Worm (Caenorhabditis elegans) whole organism, young adult: ENCODE measurements around the gene W09G12.8.
A peak's percentile ranks its signal among the peaks of the same experiment; 100 is the strongest.

Source experiments
- B0019.2 ChIP-seq: fragments of 200-800 bp; sonication (Bioruptor generic); conservative IDR thresholded peaks from 2 replicates; pipeline ENCODE4 v1.3.6; 2022; ENCODE audit warnings: missing genetic modification reagents, missing genetic modification characterization, missing compliant biosample characterization
- B0336.3 ChIP-seq: fragments of 200-800 bp; sonication (Bioruptor generic); IDR thresholded peaks from 2 replicates; pipeline ENCODE4 v1.3.6; 2022; ENCODE audit warnings: missing genetic modification characterization, missing compliant biosample characterization
- F10E7.11 ChIP-seq: sonication (generic microtip); optimal IDR thresholded peaks from 2 replicates; lab custom pipeline; 2017; ENCODE audit warnings: mild to moderate bottlenecking, missing genetic modification characterization, moderate library complexity, missing compliant biosample characterization
- F33H1.4 ChIP-seq: fragments of 200-800 bp; sonication (Bioruptor generic); IDR thresholded peaks from 2 replicates; pipeline ENCODE4 v1.3.6; 2022; ENCODE audit warnings: missing genetic modification reagents, missing genetic modification characterization, missing compliant biosample characterization
- F37B4.10 ChIP-seq: fragments of 200-800 bp; sonication (Bioruptor generic); IDR thresholded peaks from 2 replicates; pipeline ENCODE4 v1.3.6; 2022; ENCODE audit warnings: missing genetic modification characterization, missing compliant biosample characterization
- F55B11.4 ChIP-seq: sonication (generic microtip); optimal IDR thresholded peaks from 2 replicates; lab custom pipeline; 2016; ENCODE audit warnings: missing compliant biosample characterization, missing genetic modification characterization, borderline replicate concordance; ENCODE audit not compliant: insufficient read depth
- K11D2.4 ChIP-seq: fragments of 200-800 bp; sonication (Bioruptor generic); IDR thresholded peaks from 2 replicates; pipeline ENCODE4 v1.3.6; 2022; ENCODE audit warnings: missing genetic modification reagents, missing genetic modification characterization, missing compliant biosample characterization
- T07F8.4 ChIP-seq: sonication (generic microtip); optimal IDR thresholded peaks from 2 replicates; lab custom pipeline; 2016; ENCODE audit warnings: mild to moderate bottlenecking, missing genetic modification characterization, moderate library complexity, missing compliant biosample characterization
- T26A5.8 ChIP-seq: sonication (generic microtip); optimal IDR thresholded peaks from 2 replicates; lab custom pipeline; 2016; ENCODE audit warnings: missing genetic modification characterization, missing compliant biosample characterization
- Y53G8AR.9 ChIP-seq: fragments of 200-800 bp; sonication (Bioruptor generic); conservative IDR thresholded peaks from 2 replicates; pipeline ENCODE4 v1.3.6; 2022; ENCODE audit warnings: missing genetic modification reagents, missing genetic modification characterization, missing compliant biosample characterization
- Y95B8A.8 ChIP-seq: fragments of 200-800 bp; sonication (Bioruptor generic); IDR thresholded peaks from 2 replicates; pipeline ENCODE4 v1.3.6; 2022; ENCODE audit warnings: missing genetic modification reagents, missing genetic modification characterization, missing compliant biosample characterization
- akir-1 ChIP-seq: fragments of 200-800 bp; sonication (Bioruptor generic); optimal IDR thresholded peaks from 2 replicates; lab custom pipeline; 2018; ENCODE audit warnings: mild to moderate bottlenecking, missing genetic modification characterization, moderate library complexity, missing compliant biosample characterization
- ama-1 ChIP-seq, 3 experiments: fragments of 150-350 bp in 1 of 3; sonication (generic microtip) in 2 of 3; optimal IDR thresholded peaks; 2 replicates each; lab custom pipeline; 2014 to 2018; ENCODE audit warnings: missing biosample characterization in 2 of 3, missing genetic modification characterization in 2 of 3, missing genetic modification reagents in 2 of 3
- atf-7 ChIP-seq: sonication (generic microtip); optimal IDR thresholded peaks from 2 replicates; lab custom pipeline; 2017; ENCODE audit warnings: mild to moderate bottlenecking, missing genetic modification characterization, missing compliant biosample characterization
- bed-2 ChIP-seq: fragments of 200-800 bp; sonication (Bioruptor generic); IDR thresholded peaks from 2 replicates; pipeline ENCODE4 v1.3.6; 2022; ENCODE audit warnings: missing genetic modification reagents, missing genetic modification characterization, missing compliant biosample characterization
- ccch-3 ChIP-seq: fragments of 200-800 bp; sonication (Bioruptor generic); optimal IDR thresholded peaks from 2 replicates; lab custom pipeline; 2018; ENCODE audit warnings: mild to moderate bottlenecking, missing genetic modification characterization, missing compliant biosample characterization
- cebp-2 ChIP-seq: fragments of 200-800 bp; sonication (Bioruptor generic); IDR thresholded peaks from 2 replicates; pipeline ENCODE4 v1.3.6; 2022; ENCODE audit warnings: missing genetic modification characterization, missing compliant biosample characterization
- ceh-27 ChIP-seq: fragments of 200-800 bp; sonication (Bioruptor generic); optimal IDR thresholded peaks from 2 replicates; lab custom pipeline; 2018; ENCODE audit warnings: mild to moderate bottlenecking, missing genetic modification characterization, moderate library complexity, missing compliant biosample characterization
- ceh-58 ChIP-seq: fragments of 200-800 bp; sonication (Bioruptor generic); IDR thresholded peaks from 2 replicates; pipeline ENCODE4 v1.3.6; 2022; ENCODE audit warnings: missing genetic modification characterization, missing compliant biosample characterization
- die-1 ChIP-seq: sonication (generic microtip); optimal IDR thresholded peaks from 2 replicates; lab custom pipeline; 2016; ENCODE audit warnings: missing genotype, mild to moderate bottlenecking, missing genetic modification characterization, missing compliant biosample characterization
- dox-1 ChIP-seq: fragments of 200-800 bp; sonication (Bioruptor generic); IDR thresholded peaks from 2 replicates; pipeline ENCODE4 v1.3.6; 2022; ENCODE audit warnings: missing genetic modification reagents, missing genetic modification characterization, missing compliant biosample characterization
- egl-18 ChIP-seq: fragments of 200-800 bp; sonication (Bioruptor generic); IDR thresholded peaks from 2 replicates; pipeline ENCODE4 v1.3.6; 2022; ENCODE audit warnings: missing genetic modification reagents, missing genetic modification characterization, missing compliant biosample characterization
- egl-44 ChIP-seq: fragments of 200-800 bp; sonication (Bioruptor generic); IDR thresholded peaks from 2 replicates; pipeline ENCODE4 v1.3.6; 2022; ENCODE audit warnings: missing genetic modification reagents, missing genetic modification characterization, missing compliant biosample characterization
- egrh-3 ChIP-seq: fragments of 200-800 bp; sonication (Bioruptor generic); IDR thresholded peaks from 2 replicates; pipeline ENCODE4 v1.3.6; 2022; ENCODE audit warnings: missing genetic modification reagents, missing genetic modification characterization, missing compliant biosample characterization
- ekl-4 ChIP-seq: fragments of 200-800 bp; sonication (Bioruptor generic); IDR thresholded peaks from 2 replicates; pipeline ENCODE4 v1.3.6; 2022; ENCODE audit warnings: missing genetic modification reagents, missing genetic modification characterization, missing compliant biosample characterization
- ets-4 ChIP-seq: fragments of 200-800 bp; sonication (Bioruptor generic); optimal IDR thresholded peaks from 2 replicates; lab custom pipeline; 2018; ENCODE audit warnings: mild to moderate bottlenecking, missing genetic modification characterization, missing compliant biosample characterization
- him-1 ChIP-seq: sonication (generic microtip); optimal IDR thresholded peaks from 2 replicates; lab custom pipeline; 2016; ENCODE audit warnings: missing genotype, missing genetic modification reagents, missing genetic modification characterization, missing compliant biosample characterization
- hlh-26 ChIP-seq: fragments of 200-800 bp; sonication (Bioruptor generic); conservative IDR thresholded peaks from 2 replicates; pipeline ENCODE4 v1.3.6; 2022; ENCODE audit warnings: missing genetic modification reagents, missing genetic modification characterization, missing compliant biosample characterization
- hmg-20 ChIP-seq: fragments of 200-800 bp; sonication (Bioruptor generic); IDR thresholded peaks from 2 replicates; pipeline ENCODE4 v1.3.6; 2022; ENCODE audit warnings: missing genetic modification reagents, missing genetic modification characterization, missing compliant biosample characterization
- let-607 ChIP-seq, 2 experiments: fragments of 200-800 bp in 1 of 2; sonication (Bioruptor generic) in 1 of 2; sonication (generic microtip) in 1 of 2; optimal IDR thresholded peaks; 2 replicates each; lab custom pipeline; 2016 to 2018; ENCODE audit warnings: mild to moderate bottlenecking in 2 of 2, missing compliant biosample characterization in 2 of 2, missing genetic modification characterization in 2 of 2, moderate library complexity in 2 of 2, missing genotype in 1 of 2
- lin-26 ChIP-seq: fragments of 200-800 bp; sonication (Bioruptor generic); IDR thresholded peaks from 2 replicates; pipeline ENCODE4 v1.3.6; 2022; ENCODE audit warnings: missing genetic modification reagents, missing genetic modification characterization, missing compliant biosample characterization
- lin-35 ChIP-seq, 3 experiments: fragments of 150-350 bp in 2 of 3; sonication (generic microtip) in 1 of 3; optimal IDR thresholded peaks; 2 replicates each; lab custom pipeline; 2014 to 2018; ENCODE audit warnings: missing biosample characterization in 3 of 3, missing genetic modification characterization in 3 of 3, missing genetic modification reagents in 3 of 3
- lsl-1 ChIP-seq: fragments of 200-800 bp; sonication (Bioruptor generic); optimal IDR thresholded peaks from 2 replicates; lab custom pipeline; 2018; ENCODE audit warnings: mild to moderate bottlenecking, missing genetic modification characterization, moderate library complexity, missing compliant biosample characterization
- lsy-27 ChIP-seq: sonication (generic microtip); optimal IDR thresholded peaks from 2 replicates; lab custom pipeline; 2017; ENCODE audit warnings: missing genetic modification characterization, mild to moderate bottlenecking, missing compliant biosample characterization, antibody characterized with exemption, missing genotype, borderline replicate concordance; ENCODE audit not compliant: insufficient read depth
- madf-3 ChIP-seq: fragments of 200-800 bp; sonication (Bioruptor generic); IDR thresholded peaks from 2 replicates; pipeline ENCODE4 v1.3.6; 2022; ENCODE audit warnings: missing genetic modification reagents, missing genetic modification characterization, missing compliant biosample characterization
- mxl-1 ChIP-seq: sonication (generic microtip); optimal IDR thresholded peaks from 2 replicates; lab custom pipeline; 2016; ENCODE audit warnings: missing genetic modification characterization, missing compliant biosample characterization
- nfya-1 ChIP-seq: sonication (generic microtip); optimal IDR thresholded peaks from 2 replicates; lab custom pipeline; 2017; ENCODE audit warnings: antibody characterized with exemption, missing compliant biosample characterization, missing genetic modification characterization, borderline replicate concordance; ENCODE audit not compliant: insufficient read depth
- nhr-80 ChIP-seq: sonication (generic microtip); optimal IDR thresholded peaks from 2 replicates; lab custom pipeline; 2016; ENCODE audit warnings: missing genetic modification characterization, missing compliant biosample characterization
- pbrm-1 ChIP-seq: fragments of 200-800 bp; sonication (Bioruptor generic); IDR thresholded peaks from 2 replicates; pipeline ENCODE4 v1.3.6; 2022; ENCODE audit warnings: missing genetic modification reagents, missing genetic modification characterization, missing compliant biosample characterization
- pha-4 ChIP-seq: fragments of 150-350 bp; sonication (generic microtip); optimal IDR thresholded peaks from 2 replicates; lab custom pipeline; 2014; ENCODE audit warnings: missing biosample characterization, missing genetic modification reagents, missing genetic modification characterization
- rcor-1 ChIP-seq: fragments of 200-800 bp; sonication (Bioruptor generic); IDR thresholded peaks from 2 replicates; pipeline ENCODE4 v1.3.6; 2022; ENCODE audit warnings: missing genetic modification reagents, missing genetic modification characterization, missing compliant biosample characterization
- repo-1 ChIP-seq: sonication (generic microtip); optimal IDR thresholded peaks from 2 replicates; lab custom pipeline; 2017; ENCODE audit warnings: mild to moderate bottlenecking, missing genetic modification characterization, missing compliant biosample characterization
- snpc-1.3 ChIP-seq: sonication (generic microtip); optimal IDR thresholded peaks from 2 replicates; lab custom pipeline; 2017; ENCODE audit warnings: missing genetic modification characterization, mild to moderate bottlenecking, missing compliant biosample characterization, antibody characterized with exemption, moderate library complexity, missing genotype, missing genetic modification reagents; ENCODE audit not compliant: insufficient read depth
- tbp1 ChIP-seq: fragments of 200-800 bp; sonication (Bioruptor generic); optimal IDR thresholded peaks from 2 replicates; lab custom pipeline; 2018; ENCODE audit warnings: mild to moderate bottlenecking, missing genetic modification characterization, missing compliant biosample characterization
- tbx-9 ChIP-seq: sonication (generic microtip); optimal IDR thresholded peaks from 2 replicates; lab custom pipeline; 2016; ENCODE audit warnings: borderline replicate concordance, missing genetic modification characterization, inconsistent platforms, missing compliant biosample characterization
- tlf-1 ChIP-seq: fragments of 200-800 bp; sonication (Bioruptor generic); optimal IDR thresholded peaks from 2 replicates; lab custom pipeline; 2018; ENCODE audit warnings: mild to moderate bottlenecking, missing genetic modification characterization, missing compliant biosample characterization
- unc-130 ChIP-seq: sonication (generic microtip); optimal IDR thresholded peaks from 2 replicates; lab custom pipeline; 2016; ENCODE audit warnings: missing genetic modification reagents, missing genetic modification characterization, missing compliant biosample characterization
- ztf-18 ChIP-seq: sonication (generic microtip); optimal IDR thresholded peaks from 2 replicates; lab custom pipeline; 2016; ENCODE audit warnings: missing genotype, mild to moderate bottlenecking, missing genetic modification characterization, missing compliant biosample characterization

Gene W09G12.8

ce11 chrIV:1274583-1274982 lies 48.6 kb downstream of the W09G12.8 start, which contains the start of gene C09E9.1 (continued):
- TF ChIP-seq B0019.2 (0 out of 2 replicates have a peak, but pooled peaks have one; percentile 24), F10E7.11 (tag; lab: Kevin White, UChicago) (no peak), ceh-27 (peak; percentile 9), lsy-27 (tag; lab: Kevin White, UChicago) (no peak), pha-4 (tag; lab: Kevin White, UChicago) (peak; percentile 43), lsl-1 (GFP tag; lab: Kevin White, UChicago) (peak; percentile 74), F33H1.4 (GFP tag; lab: Robert Waterston, UW) (peak; percentile 48), K11D2.4 (GFP tag; lab: Robert Waterston, UW) (no peak), ccch-3 (GFP tag; lab: Kevin White, UChicago) (no peak), akir-1 (no peak), egl-18 (GFP tag; lab: Robert Waterston, UW) (no peak), tbp1 (GFP tag; lab: Kevin White, UChicago) (no peak), nfya-1 (tag; lab: Kevin White, UChicago) (no peak), let-607 (tag; optimal IDR thresholded peaks at IDR 0.05; lab: Kevin White, UChicago) (no peak), him-1 (tag; lab: Kevin White, UChicago) (no peak), ztf-18 (tag; lab: Kevin White, UChicago) (no peak), pbrm-1 (GFP tag; lab: Robert Waterston, UW) (peak; percentile 53; the same call in 1 of the 2 replicates), B0336.3 (GFP tag; lab: Robert Waterston, UW) (no peak), ekl-4 (GFP tag; lab: Robert Waterston, UW) (peak; percentile 61), ama-1 (optimal IDR thresholded peaks at IDR 0.05; lab: Kevin White, UChicago) (no peak), ama-1 (GFP tag; optimal IDR thresholded peaks at IDR 0.05; lab: Kevin White, UChicago) (no peak), lin-35 (GFP tag; optimal IDR thresholded peaks at IDR 0.05; lab: Kevin White, UChicago) (peak in 1 of 3 experiments; percentile 51), F37B4.10 (GFP tag; lab: Robert Waterston, UW) (no peak), die-1 (tag; lab: Kevin White, UChicago) (no peak), ceh-58 (GFP tag; lab: Robert Waterston, UW) (no peak), tlf-1 (GFP tag; lab: Kevin White, UChicago) (no peak), atf-7 (tag; lab: Kevin White, UChicago) (no peak), ets-4 (GFP tag; lab: Kevin White, UChicago) (no peak), egl-44 (GFP tag; lab: Robert Waterston, UW) (no peak), dox-1 (peak; percentile 80), madf-3 (GFP tag; lab: Robert Waterston, UW) (no peak), snpc-1.3 (no peak), Y95B8A.8 (no peak), tbx-9 (tag; lab: Kevin White, UChicago) (no peak), hlh-26 (no peak), Y53G8AR.9 (GFP tag; lab: Robert Waterston, UW) (0 out of 2 replicates have a peak, but pooled peaks have one; percentile 25), lin-26 (GFP tag; lab: Robert Waterston, UW) (no peak), mxl-1 (tag; lab: Kevin White, UChicago) (no peak), repo-1 (tag; lab: Kevin White, UChicago) (no peak), nhr-80 (peak; percentile 18), T07F8.4 (no peak), bed-2 (GFP tag; lab: Robert Waterston, UW) (no peak), T26A5.8 (tag; lab: Kevin White, UChicago) (no peak), hmg-20 (no peak), rcor-1 (no peak), unc-130 (GFP tag; lab: Kevin White, UChicago) (no peak), egrh-3 (no peak; the same call in 1 of the 2 replicates), cebp-2 (GFP tag; lab: Robert Waterston, UW) (no peak), F55B11.4 (tag; lab: Kevin White, UChicago) (no peak)
